Fruit fly (Drosophila melanogaster): ENCODE data around the gene Cdk1.

dm6 chr2L:10418981-10419380 is 32.9 kb upstream of the Cdk1 start, which contains the start of gene RfC3:
- no peak for TF ChIP-seq Myc (optimal IDR thresholded peaks at IDR 0.05)
- no peak for TF ChIP-seq psq (GFP tag; optimal IDR thresholded peaks at IDR 0.05)
- no peak for TF ChIP-seq Sp1 (GFP tag; optimal IDR thresholded peaks at IDR 0.05)
- no peak for TF ChIP-seq Dfd (GFP tag; optimal IDR thresholded peaks at IDR 0.05)
- no peak for TF ChIP-seq Abd-B (GFP tag; optimal IDR thresholded peaks at IDR 0.05)
- TF ChIP-seq usp (GFP tag; optimal IDR thresholded peaks at IDR 0.05): no peak
- no peak for TF ChIP-seq lola (GFP tag; optimal IDR thresholded peaks at IDR 0.05)
- TF ChIP-seq tai (GFP tag; optimal IDR thresholded peaks at IDR 0.05): no peak
- no peak for TF ChIP-seq OdsH (GFP tag; optimal IDR thresholded peaks at IDR 0.05)
- no peak for TF ChIP-seq dmrt93B (GFP tag; optimal IDR thresholded peaks at IDR 0.05)
